Fruit fly (Drosophila melanogaster) whole organism, embryonic: ENCODE data around the gene Eig71Ed.

ENCODE experiments used
- ATbp ChIP-seq: fragments of 200-800 bp; sonication (Bioruptor generic); optimal IDR thresholded peaks from 2 replicates; lab custom pipeline; 2017; ENCODE audit warnings: missing biosample characterization, mild to moderate bottlenecking, missing genetic modification characterization, missing genetic modification reagents
- Abd-B ChIP-seq: fragments of 200-800 bp; sonication (Bioruptor generic); optimal IDR thresholded peaks from 2 replicates; lab custom pipeline; 2018; ENCODE audit warnings: missing biosample characterization, mild to moderate bottlenecking, missing genetic modification characterization, moderate library complexity
- Atf3 ChIP-seq: fragments of 200-800 bp; sonication (Bioruptor generic); optimal IDR thresholded peaks from 3 replicates; lab custom pipeline; 2016; ENCODE audit warnings: missing biosample characterization, missing genetic modification characterization
- B-H2 ChIP-seq: fragments of 200-800 bp; sonication (Bioruptor generic); optimal IDR thresholded peaks from 2 replicates; lab custom pipeline; 2018; ENCODE audit warnings: missing biosample characterization, mild to moderate bottlenecking, missing genetic modification characterization
- BEAF-32 ChIP-seq: fragments of 200-800 bp; sonication (Bioruptor generic); optimal IDR thresholded peaks from 3 replicates; lab custom pipeline; 2017; ENCODE audit warnings: missing biosample characterization, missing genetic modification characterization, mild to moderate bottlenecking, moderate library complexity, missing genetic modification reagents
- CG11085 ChIP-seq: fragments of 200-800 bp; sonication (Bioruptor generic); IDR thresholded peaks from 2 replicates; pipeline ENCODE4 v1.3.6; 2022; ENCODE audit warnings: missing biosample characterization, missing genetic modification characterization
- CG11723 ChIP-seq: fragments of 200-800 bp; sonication (Bioruptor generic); optimal IDR thresholded peaks from 2 replicates; lab custom pipeline; 2017; ENCODE audit warnings: missing biosample characterization, mild to moderate bottlenecking, missing genetic modification characterization
- CG12155 ChIP-seq: fragments of 200-800 bp; sonication (Bioruptor generic); optimal IDR thresholded peaks from 3 replicates; lab custom pipeline; 2016; ENCODE audit warnings: missing biosample characterization, missing genetic modification characterization
- CG12299 ChIP-seq: fragments of 200-800 bp; sonication (Bioruptor generic); optimal IDR thresholded peaks from 2 replicates; lab custom pipeline; 2018; ENCODE audit warnings: missing biosample characterization, mild to moderate bottlenecking, missing genetic modification characterization
- CG13287 ChIP-seq: fragments of 200-800 bp; sonication (Bioruptor generic); IDR thresholded peaks from 2 replicates; pipeline ENCODE4 v1.3.6; 2022; ENCODE audit warnings: missing biosample characterization, missing genetic modification characterization; ENCODE audit not compliant: partially characterized antibody
- CG13296 ChIP-seq: fragments of 200-800 bp; sonication (Bioruptor generic); optimal IDR thresholded peaks from 3 replicates; lab custom pipeline; 2018; ENCODE audit warnings: missing biosample characterization, mild to moderate bottlenecking, missing genetic modification characterization
- CG17385 ChIP-seq: fragments of 200-800 bp; sonication (Bioruptor generic); optimal IDR thresholded peaks from 3 replicates; lab custom pipeline; 2018; ENCODE audit warnings: missing biosample characterization, mild to moderate bottlenecking, missing genetic modification characterization
- CG17829 ChIP-seq: fragments of 200-800 bp; optimal IDR thresholded peaks from 2 replicates; lab custom pipeline; 2019; ENCODE audit warnings: missing biosample characterization, mild to moderate bottlenecking, missing genetic modification characterization, moderate library complexity
- CG18011 ChIP-seq: fragments of 200-800 bp; sonication (Bioruptor generic); optimal IDR thresholded peaks from 2 replicates; lab custom pipeline; 2017; ENCODE audit warnings: missing biosample characterization, missing genetic modification characterization, mild to moderate bottlenecking, moderate library complexity, missing genotype
- CG31388 ChIP-seq: fragments of 200-800 bp; sonication (Bioruptor generic); optimal IDR thresholded peaks from 2 replicates; lab custom pipeline; 2016; ENCODE audit warnings: missing biosample characterization, missing genetic modification characterization
- CG34422 ChIP-seq: fragments of 200-800 bp; sonication (Bioruptor generic); IDR thresholded peaks from 3 replicates; pipeline ENCODE4 v1.3.6; 2022; ENCODE audit warnings: missing biosample characterization, missing genetic modification characterization
- CG3838 ChIP-seq: fragments of 200-800 bp; sonication (Bioruptor generic); optimal IDR thresholded peaks from 3 replicates; lab custom pipeline; 2016; ENCODE audit warnings: missing biosample characterization, missing genetic modification characterization
- CG4707 ChIP-seq: fragments of 200-800 bp; sonication (Bioruptor generic); optimal IDR thresholded peaks from 2 replicates; lab custom pipeline; 2018; ENCODE audit warnings: missing biosample characterization, mild to moderate bottlenecking, missing genetic modification characterization, moderate library complexity
- CG7372 ChIP-seq: fragments of 200-800 bp; sonication (Bioruptor generic); IDR thresholded peaks from 2 replicates; pipeline ENCODE4 v1.3.6; 2022; ENCODE audit warnings: missing biosample characterization, missing genetic modification characterization
- CG7556 ChIP-seq: fragments of 200-800 bp; sonication (Bioruptor generic); optimal IDR thresholded peaks from 2 replicates; lab custom pipeline; 2017; ENCODE audit warnings: missing biosample characterization, mild to moderate bottlenecking, missing genetic modification characterization
- CG8281 ChIP-seq: fragments of 200-800 bp; sonication (Bioruptor generic); optimal IDR thresholded peaks from 2 replicates; lab custom pipeline; 2018; ENCODE audit warnings: missing biosample characterization, mild to moderate bottlenecking, missing genetic modification characterization, moderate library complexity
- CG8388 ChIP-seq: fragments of 200-800 bp; sonication (Bioruptor generic); optimal IDR thresholded peaks from 2 replicates; lab custom pipeline; 2019; ENCODE audit warnings: missing biosample characterization, mild to moderate bottlenecking, missing genetic modification characterization, moderate library complexity
- CG9437 ChIP-seq: fragments of 200-800 bp; sonication (Bioruptor generic); optimal IDR thresholded peaks from 2 replicates; lab custom pipeline; 2018; ENCODE audit warnings: missing biosample characterization, mild to moderate bottlenecking, missing genetic modification characterization
- Chrac-16 ChIP-seq: fragments of 200-800 bp; sonication (Bioruptor generic); optimal IDR thresholded peaks from 3 replicates; lab custom pipeline; 2016; ENCODE audit warnings: missing biosample characterization, missing genetic modification characterization
- Dref ChIP-seq: fragments of 200-800 bp; sonication (Bioruptor generic); IDR thresholded peaks from 2 replicates; pipeline ENCODE4 v1.3.6; 2022; ENCODE audit warnings: missing biosample characterization, missing genetic modification characterization
- Elba2 ChIP-seq: fragments of 200-800 bp; sonication (Bioruptor generic); optimal IDR thresholded peaks from 3 replicates; lab custom pipeline; 2016; ENCODE audit warnings: missing biosample characterization, missing genetic modification characterization
- HLH54F ChIP-seq: fragments of 200-800 bp; sonication (Bioruptor generic); optimal IDR thresholded peaks from 3 replicates; lab custom pipeline; 2016; ENCODE audit warnings: missing biosample characterization, missing genetic modification characterization
- Hr78 ChIP-seq, 2 experiments: fragments of 200-800 bp in 1 of 2; fragments of >200 bp in 1 of 2; sonication (Bioruptor generic) in 1 of 2; optimal IDR thresholded peaks; 2 replicates each; lab custom pipeline; 2017 to 2019; ENCODE audit warnings: missing biosample characterization in 2 of 2, missing genetic modification characterization in 2 of 2, mild to moderate bottlenecking in 1 of 2, moderate library complexity in 1 of 2
- MESR4 ChIP-seq: fragments of 200-800 bp; sonication (Bioruptor generic); optimal IDR thresholded peaks from 2 replicates; lab custom pipeline; 2018; ENCODE audit warnings: missing biosample characterization, mild to moderate bottlenecking, missing genetic modification characterization, moderate library complexity
- Med ChIP-seq: fragments of 200-800 bp; sonication (Bioruptor generic); peaks from one replicate; lab custom pipeline; 2016; ENCODE audit warnings: missing biosample characterization, missing genetic modification characterization, mild to moderate bottlenecking, inconsistent platforms, moderate library complexity
- Ravus ChIP-seq: fragments of 200-800 bp; sonication (Bioruptor generic); IDR thresholded peaks from 2 replicates; pipeline ENCODE4 v1.3.6; 2022; ENCODE audit warnings: missing biosample characterization, missing genetic modification characterization
- Rx ChIP-seq: fragments of 200-800 bp; sonication (Bioruptor generic); IDR thresholded peaks from 2 replicates; pipeline ENCODE4 v1.3.6; 2022; ENCODE audit warnings: missing biosample characterization, missing genetic modification characterization
- Sry-β ChIP-seq: fragments of 200-800 bp; sonication (Bioruptor generic); optimal IDR thresholded peaks from 2 replicates; lab custom pipeline; 2018; ENCODE audit warnings: missing biosample characterization, mild to moderate bottlenecking, missing genetic modification characterization, moderate library complexity
- Sry-δ ChIP-seq: fragments of 200-800 bp; sonication (Bioruptor generic); optimal IDR thresholded peaks from 2 replicates; lab custom pipeline; 2016; ENCODE audit warnings: missing biosample characterization, missing genetic modification characterization
- Taf1 ChIP-seq: fragments of 200-800 bp; sonication (Bioruptor generic); IDR thresholded peaks from 2 replicates; pipeline ENCODE4 v1.3.6; 2022; ENCODE audit warnings: missing biosample characterization, missing genetic modification characterization
- ara ChIP-seq: fragments of 200-800 bp; sonication (Bioruptor generic); IDR thresholded peaks from 2 replicates; pipeline ENCODE4 v1.3.6; 2022; ENCODE audit warnings: missing biosample characterization, missing genetic modification characterization
- cato ChIP-seq: fragments of 200-800 bp; sonication (Bioruptor generic); optimal IDR thresholded peaks from 2 replicates; lab custom pipeline; 2016; ENCODE audit warnings: missing biosample characterization, missing genetic modification characterization, borderline replicate concordance
- crp ChIP-seq, 2 experiments: fragments of 200-800 bp; sonication (Bioruptor generic); optimal IDR thresholded peaks; 2 replicates in 1 of 2; 3 replicates in 1 of 2; lab custom pipeline; 2017; ENCODE audit warnings: missing biosample characterization in 2 of 2, missing genetic modification characterization in 2 of 2, mild to moderate bottlenecking in 1 of 2, moderate library complexity in 1 of 2
- exex ChIP-seq: fragments of 200-800 bp; sonication (Bioruptor generic); optimal IDR thresholded peaks from 4 replicates; lab custom pipeline; 2018; ENCODE audit warnings: missing biosample characterization, mild to moderate bottlenecking, missing genetic modification characterization, moderate library complexity
- hb ChIP-seq: fragments of 200-800 bp; sonication (Bioruptor generic); IDR thresholded peaks from 3 replicates; pipeline ENCODE4 v1.3.6; 2022; ENCODE audit warnings: missing biosample characterization, missing genetic modification characterization; ENCODE audit not compliant: partially characterized antibody
- her ChIP-seq: fragments of 200-800 bp; sonication (Bioruptor generic); optimal IDR thresholded peaks from 2 replicates; lab custom pipeline; 2016; ENCODE audit warnings: missing biosample characterization, missing genetic modification characterization
- jumu ChIP-seq: fragments of 200-800 bp; sonication (Bioruptor generic); optimal IDR thresholded peaks from 3 replicates; lab custom pipeline; 2016; ENCODE audit warnings: missing biosample characterization, missing genetic modification characterization
- lab ChIP-seq: fragments of 200-800 bp; sonication (Bioruptor generic); optimal IDR thresholded peaks from 3 replicates; lab custom pipeline; 2017; ENCODE audit warnings: missing biosample characterization, missing genetic modification characterization, mild to moderate bottlenecking, moderate library complexity, missing genetic modification reagents
- nerfin-2 ChIP-seq: fragments of 200-800 bp; sonication (Bioruptor generic); IDR thresholded peaks from 2 replicates; pipeline ENCODE4 v1.3.6; 2022; ENCODE audit warnings: missing biosample characterization, missing genetic modification characterization; ENCODE audit not compliant: partially characterized antibody
- otp ChIP-seq: fragments of 200-800 bp; sonication (Bioruptor generic); IDR thresholded peaks from 3 replicates; pipeline ENCODE4, ENCODE4 v1.3.6; 2022; ENCODE audit warnings: missing biosample characterization, missing genetic modification characterization
- sd ChIP-seq: fragments of 200-800 bp; sonication (Bioruptor generic); optimal IDR thresholded peaks from 3 replicates; lab custom pipeline; 2018; ENCODE audit warnings: missing biosample characterization, mild to moderate bottlenecking, missing genetic modification characterization, moderate library complexity
- sens ChIP-seq: fragments of 200-800 bp; sonication (Bioruptor generic); peaks from one replicate; lab custom pipeline; 2016; ENCODE audit warnings: missing biosample characterization, missing genetic modification characterization
- sim ChIP-seq: fragments of 200-800 bp; sonication (Bioruptor generic); IDR thresholded peaks from 2 replicates; pipeline ENCODE4 v1.3.6; 2022; ENCODE audit warnings: missing biosample characterization, missing genetic modification characterization
- unc-4 ChIP-seq: fragments of 200-800 bp; sonication (Bioruptor generic); IDR thresholded peaks from 2 replicates; pipeline ENCODE4 v1.3.6; 2022; ENCODE audit warnings: missing biosample characterization, missing genetic modification characterization; ENCODE audit not compliant: partially characterized antibody
- wek ChIP-seq: fragments of 200-800 bp; sonication (Bioruptor generic); optimal IDR thresholded peaks from 3 replicates; lab custom pipeline; 2018; ENCODE audit warnings: missing biosample characterization, mild to moderate bottlenecking, missing genetic modification characterization, moderate library complexity

The Eig71Ed gene

dm6 chr3L:15631067-15631466 lies 21.3 kb upstream of the Eig71Ed start:
- no peak for TF ChIP-seq HLH54F (GFP tag; lab: Kevin White, UChicago)
- TF ChIP-seq CG34422 (GFP tag; lab: Robert Waterston, UW): no peak
- no peak for TF ChIP-seq nerfin-2
- TF ChIP-seq ara: no peak
- TF ChIP-seq Dref (GFP tag; lab: Robert Waterston, UW): no peak
- TF ChIP-seq Sry-δ (GFP tag; lab: Kevin White, UChicago): no peak
- TF ChIP-seq CG7372 (GFP tag; lab: Robert Waterston, UW): no peak; the same call in 1 of the 2 replicates
- TF ChIP-seq sd: peak; percentile 65
- TF ChIP-seq CG9437 (GFP tag; lab: Kevin White, UChicago): no peak
- TF ChIP-seq Med (GFP tag; lab: Kevin White, UChicago): peak; percentile 34

- no peak for TF ChIP-seq CG13287 (GFP tag; lab: Robert Waterston, UW)
- TF ChIP-seq sim (GFP tag; lab: Robert Waterston, UW): no peak
- TF ChIP-seq CG8281 (tag; lab: Kevin White, UChicago): no peak
- TF ChIP-seq her (GFP tag; lab: Kevin White, UChicago): no peak
- no peak for TF ChIP-seq Elba2
- TF ChIP-seq CG4707 (GFP tag; lab: Kevin White, UChicago): no peak
- TF ChIP-seq ATbp (GFP tag; lab: Kevin White, UChicago): peak; percentile 12
- no peak for TF ChIP-seq Sry-β (GFP tag; lab: Kevin White, UChicago)
- no peak for TF ChIP-seq BEAF-32
- peak; percentile 65 for TF ChIP-seq sens
- TF ChIP-seq Abd-B (GFP tag; lab: Kevin White, UChicago): no peak
- no peak for TF ChIP-seq exex (tag; lab: Kevin White, UChicago)
- TF ChIP-seq Chrac-16 (GFP tag; lab: Kevin White, UChicago): no peak
- no peak for TF ChIP-seq Taf1
- no peak for TF ChIP-seq unc-4 (GFP tag; lab: Robert Waterston, UW)
- peak; percentile 30 for TF ChIP-seq lab (GFP tag; lab: Kevin White, UChicago)
- TF ChIP-seq CG12155 (GFP tag; lab: Kevin White, UChicago): no peak
- no peak for TF ChIP-seq CG11085 (GFP tag; lab: Robert Waterston, UW)
- no peak for TF ChIP-seq Atf3 (GFP tag; lab: Kevin White, UChicago)
- TF ChIP-seq MESR4 (GFP tag; lab: Kevin White, UChicago): no peak
- TF ChIP-seq CG13296: peak; percentile 54
- TF ChIP-seq Ravus (GFP tag; lab: Robert Waterston, UW): no peak
- no peak for TF ChIP-seq CG18011 (GFP tag; lab: Kevin White, UChicago)
- TF ChIP-seq CG31388: no peak
- no peak for TF ChIP-seq CG8388 (GFP tag; lab: Kevin White, UChicago)
- peak; percentile 8 for TF ChIP-seq B-H2 (GFP tag; lab: Kevin White, UChicago)
- TF ChIP-seq jumu (GFP tag; lab: Kevin White, UChicago): no peak
- no peak for TF ChIP-seq crp (GFP tag; optimal IDR thresholded peaks at IDR 0.05; lab: Kevin White, UChicago)
- no peak for TF ChIP-seq Rx (GFP tag; lab: Robert Waterston, UW)
- no peak for TF ChIP-seq CG12299 (tag; lab: Kevin White, UChicago)
- no peak for TF ChIP-seq CG7556 (GFP tag; lab: Kevin White, UChicago)
- TF ChIP-seq CG3838 (GFP tag; lab: Kevin White, UChicago): no peak
- TF ChIP-seq CG11723 (GFP tag; lab: Kevin White, UChicago): no peak
- peak; percentile 24 for TF ChIP-seq wek (GFP tag; lab: Kevin White, UChicago)
- TF ChIP-seq CG17385 (GFP tag; lab: Kevin White, UChicago): no peak
- no peak for TF ChIP-seq CG17829 (tag; lab: Kevin White, UChicago)
- 0 out of 3 replicates have a peak, but pooled peaks have one; percentile 13 for TF ChIP-seq otp (GFP tag; lab: Robert Waterston, UW)
- TF ChIP-seq cato (GFP tag; lab: Kevin White, UChicago): no peak
- TF ChIP-seq Hr78 (GFP tag; optimal IDR thresholded peaks at IDR 0.05; lab: Kevin White, UChicago): no peak
- no peak for TF ChIP-seq hb (GFP tag; lab: Robert Waterston, UW)
These were observed 19.7 kb upstream of the Eig71Ed start for dm6 chr3L:15632653-15633052.
